Worm (Caenorhabditis elegans) whole organism, mixed stage, embryonic: ENCODE measurements around the gene F10E9.3.

Experiments used
- M03D4.4 ChIP-seq: sonication (generic microtip); optimal IDR thresholded peaks from 2 replicates; lab custom pipeline; 2017; ENCODE audit warnings: mild to moderate bottlenecking, missing genetic modification characterization, missing compliant biosample characterization
- bed-3 ChIP-seq: fragments of 200-800 bp; sonication (Bioruptor generic); optimal IDR thresholded peaks from 3 replicates; lab custom pipeline; 2018; ENCODE audit warnings: mild to moderate bottlenecking, missing genetic modification characterization, moderate library complexity, missing compliant biosample characterization
- blmp-1 ChIP-seq: fragments of 150-350 bp; optimal IDR thresholded peaks from 2 replicates; lab custom pipeline; 2014; ENCODE audit warnings: missing biosample characterization, missing genetic modification characterization
- ceh-39 ChIP-seq: fragments of 150-350 bp; optimal IDR thresholded peaks from 2 replicates; lab custom pipeline; 2014; ENCODE audit warnings: missing biosample characterization, missing genetic modification characterization
- ceh-43 ChIP-seq: fragments of 200-800 bp; sonication (Bioruptor generic); optimal IDR thresholded peaks from 2 replicates; lab custom pipeline; 2018; ENCODE audit warnings: mild to moderate bottlenecking, missing genetic modification characterization, moderate library complexity, missing compliant biosample characterization
- ceh-83 ChIP-seq: fragments of 200-800 bp; sonication (Bioruptor generic); optimal IDR thresholded peaks from 2 replicates; lab custom pipeline; 2018; ENCODE audit warnings: mild to moderate bottlenecking, missing genetic modification characterization, missing compliant biosample characterization
- ces-1 ChIP-seq: fragments of 150-350 bp; optimal IDR thresholded peaks from 2 replicates; lab custom pipeline; 2014; ENCODE audit warnings: missing biosample characterization, missing genetic modification reagents, missing genetic modification characterization
- cnd-1 ChIP-seq: fragments of 200-800 bp; sonication (Bioruptor generic); optimal IDR thresholded peaks from 2 replicates; lab custom pipeline; 2018; ENCODE audit warnings: mild to moderate bottlenecking, missing genetic modification characterization, missing compliant biosample characterization
- drap-1 ChIP-seq: fragments of 200-800 bp; sonication (Bioruptor generic); optimal IDR thresholded peaks from 3 replicates; lab custom pipeline; 2018; ENCODE audit warnings: mild to moderate bottlenecking, missing genetic modification characterization, missing compliant biosample characterization
- elt-1 ChIP-seq: sonication (generic microtip); optimal IDR thresholded peaks from 2 replicates; lab custom pipeline; 2017; ENCODE audit warnings: missing genetic modification characterization, mild to moderate bottlenecking, missing compliant biosample characterization, antibody characterized with exemption, moderate library complexity, borderline replicate concordance; ENCODE audit not compliant: insufficient read depth
- flh-1 ChIP-seq: fragments of 200-800 bp; sonication (Bioruptor generic); optimal IDR thresholded peaks from 2 replicates; lab custom pipeline; 2018; ENCODE audit warnings: mild to moderate bottlenecking, missing genetic modification characterization, moderate library complexity, missing compliant biosample characterization
- ham-2 ChIP-seq: fragments of 200-800 bp; sonication (Bioruptor generic); optimal IDR thresholded peaks from 2 replicates; lab custom pipeline; 2018; ENCODE audit warnings: mild to moderate bottlenecking, missing genetic modification characterization, missing compliant biosample characterization
- hlh-1 ChIP-seq: fragments of 150-350 bp; optimal IDR thresholded peaks from 2 replicates; lab custom pipeline; 2014; ENCODE audit warnings: missing biosample characterization, missing genetic modification reagents, missing genetic modification characterization
- lin-13 ChIP-seq: fragments of 150-350 bp; optimal IDR thresholded peaks from 2 replicates; lab custom pipeline; 2014; ENCODE audit warnings: missing biosample characterization, missing genetic modification characterization
- lin-32 ChIP-seq: fragments of 200-800 bp; sonication (Bioruptor generic); optimal IDR thresholded peaks from 2 replicates; lab custom pipeline; 2018; ENCODE audit warnings: mild to moderate bottlenecking, missing genetic modification characterization, missing compliant biosample characterization
- lsy-2 ChIP-seq: fragments of 150-350 bp; optimal IDR thresholded peaks from 2 replicates; lab custom pipeline; 2014; ENCODE audit warnings: missing biosample characterization, missing genetic modification characterization
- mab-5 ChIP-seq: fragments of 150-350 bp; optimal IDR thresholded peaks from 2 replicates; lab custom pipeline; 2014; ENCODE audit warnings: missing biosample characterization, missing genetic modification characterization
- mep-1 ChIP-seq: fragments of 150-350 bp; optimal IDR thresholded peaks from 2 replicates; lab custom pipeline; 2017; ENCODE audit warnings: missing biosample characterization, missing genetic modification reagents, missing genetic modification characterization, inconsistent platforms
- mls-2 ChIP-seq: sonication (generic microtip); optimal IDR thresholded peaks from 2 replicates; lab custom pipeline; 2016; ENCODE audit warnings: mild to moderate bottlenecking, missing genetic modification characterization, moderate library complexity, missing compliant biosample characterization
- nhr-12 ChIP-seq: fragments of 150-350 bp; optimal IDR thresholded peaks from 2 replicates; lab custom pipeline; 2014; ENCODE audit warnings: missing biosample characterization, missing genetic modification characterization
- nhr-2 ChIP-seq: fragments of 150-350 bp; optimal IDR thresholded peaks from 2 replicates; lab custom pipeline; 2014; ENCODE audit warnings: missing biosample characterization, missing genetic modification characterization
- nhr-237 ChIP-seq: fragments of 150-350 bp; optimal IDR thresholded peaks from 2 replicates; lab custom pipeline; 2014; ENCODE audit warnings: missing biosample characterization, missing genetic modification characterization
- nhr-28 ChIP-seq: fragments of 150-350 bp; optimal IDR thresholded peaks from 2 replicates; lab custom pipeline; 2014; ENCODE audit warnings: missing biosample characterization, missing genetic modification characterization
- nhr-76 ChIP-seq: sonication (generic microtip); optimal IDR thresholded peaks from 2 replicates; lab custom pipeline; 2017; ENCODE audit warnings: missing biosample characterization, missing genetic modification characterization
- pha-4 ChIP-seq: fragments of 150-350 bp; optimal IDR thresholded peaks from 2 replicates; lab custom pipeline; 2018; ENCODE audit warnings: missing biosample characterization, missing genetic modification reagents, missing genetic modification characterization
- sem-2 ChIP-seq: fragments of 200-800 bp; sonication (Bioruptor generic); optimal IDR thresholded peaks from 2 replicates; lab custom pipeline; 2018; ENCODE audit warnings: mild to moderate bottlenecking, missing genetic modification characterization, missing compliant biosample characterization
- sptf-1 ChIP-seq: sonication (generic microtip); optimal IDR thresholded peaks from 2 replicates; lab custom pipeline; 2017; ENCODE audit warnings: mild to moderate bottlenecking, missing genetic modification characterization, moderate library complexity, missing compliant biosample characterization
- tbx-8 ChIP-seq: fragments of 200-800 bp; sonication (Bioruptor generic); optimal IDR thresholded peaks from 2 replicates; lab custom pipeline; 2018; ENCODE audit warnings: mild to moderate bottlenecking, missing genetic modification characterization, moderate library complexity, missing compliant biosample characterization
- unc-120 ChIP-seq: sonication (generic microtip); optimal IDR thresholded peaks from 2 replicates; lab custom pipeline; 2017; ENCODE audit warnings: missing genetic modification characterization, missing compliant biosample characterization; ENCODE audit not compliant: poor library complexity, severe bottlenecking
- unc-39 ChIP-seq: fragments of 150-350 bp; optimal IDR thresholded peaks from 2 replicates; lab custom pipeline; 2014; ENCODE audit warnings: missing biosample characterization, missing genetic modification characterization
- zip-8 ChIP-seq: fragments of 150-350 bp; optimal IDR thresholded peaks from 2 replicates; lab custom pipeline; 2014; ENCODE audit warnings: missing biosample characterization, missing genetic modification characterization
- ztf-11 ChIP-seq: fragments of 150-350 bp; optimal IDR thresholded peaks from 2 replicates; lab custom pipeline; 2014; ENCODE audit warnings: missing biosample characterization, missing genetic modification characterization

Gene F10E9.3

DNA sequence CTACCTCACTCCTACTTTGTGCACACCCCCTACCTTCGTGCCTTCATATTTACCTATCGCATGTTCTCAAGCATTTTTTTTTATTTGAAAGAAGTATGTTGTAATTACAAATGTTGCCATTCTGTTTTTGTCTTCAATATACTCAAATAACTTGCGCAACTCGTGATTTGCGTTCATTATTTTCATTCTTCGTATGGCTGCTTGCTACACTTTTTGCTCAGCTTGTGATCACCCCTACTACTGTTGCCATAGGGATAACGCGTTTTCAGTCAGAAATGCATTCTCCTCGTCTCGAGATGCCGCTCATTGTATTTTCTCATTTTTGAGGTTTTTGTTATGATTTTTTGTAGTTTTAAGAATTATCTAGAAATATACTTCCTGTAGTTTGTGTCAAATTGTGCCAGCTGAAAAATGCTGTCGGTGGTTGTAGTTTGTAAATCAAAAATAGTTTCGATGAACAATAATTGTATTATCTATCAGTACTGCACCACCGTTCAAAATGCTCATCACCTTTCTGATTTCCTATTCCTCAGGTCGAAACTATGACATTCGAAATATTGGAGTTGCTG, 11.9 kb downstream of the F10E9.3 start, which contains the start of gene F10E9.1:
F10E9.1 (plus strand) TSS at position 519 of the 569 bp plus-strand sequence.
- TF ChIP-seq nhr-237 (tag; lab: Kevin White, UChicago): no peak
- no peak for TF ChIP-seq drap-1 (GFP tag; lab: Kevin White, UChicago)
- TF ChIP-seq flh-1 (GFP tag; lab: Kevin White, UChicago): no peak
- TF ChIP-seq mls-2: no peak
- no peak for TF ChIP-seq mep-1 (tag; lab: Kevin White, UChicago)
- TF ChIP-seq nhr-28 (tag; lab: Kevin White, UChicago): no peak
- no peak for TF ChIP-seq nhr-12 (tag; lab: Kevin White, UChicago)
- no peak for TF ChIP-seq nhr-76 (tag; lab: Kevin White, UChicago)

DNA sequence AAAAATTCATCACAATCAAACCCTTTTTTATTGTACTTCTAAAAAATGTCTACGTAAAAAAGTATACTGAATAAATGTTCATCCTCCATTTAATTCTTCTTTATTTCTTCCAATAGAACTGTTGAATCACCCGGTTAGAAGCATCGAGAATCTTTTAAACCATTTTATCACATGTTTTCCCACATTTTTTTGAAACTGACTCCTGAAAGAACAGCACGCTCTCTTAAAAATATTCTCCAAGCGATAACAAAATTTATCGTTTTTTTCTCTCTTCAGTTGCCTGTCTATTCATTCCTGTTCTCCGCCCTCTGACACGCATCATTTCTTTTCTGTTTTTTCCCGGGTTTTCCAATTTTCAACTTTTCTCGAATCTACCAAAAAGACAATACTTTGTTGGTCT, 13.6 kb downstream of the F10E9.3 start, which contains the start of gene F10E9.12:
F10E9.12 (plus strand) TSS at position 131 of the 400 bp plus-strand sequence.
- TF ChIP-seq bed-3 (GFP tag; lab: Kevin White, UChicago): no peak
- no peak for TF ChIP-seq M03D4.4
- TF ChIP-seq ceh-43: no peak
- TF ChIP-seq lin-32: no peak
- no peak for TF ChIP-seq nhr-76 (tag; lab: Kevin White, UChicago)
- no peak for TF ChIP-seq mab-5
- no peak for TF ChIP-seq blmp-1
- TF ChIP-seq unc-39 (tag; lab: Kevin White, UChicago): no peak
- TF ChIP-seq pha-4 (tag; lab: Kevin White, UChicago): no peak
- no peak for TF ChIP-seq sptf-1
- no peak for TF ChIP-seq cnd-1 (tag; lab: Kevin White, UChicago)
- TF ChIP-seq ces-1 (GFP tag; lab: Kevin White, UChicago): no peak
- no peak for TF ChIP-seq nhr-2

DNA sequence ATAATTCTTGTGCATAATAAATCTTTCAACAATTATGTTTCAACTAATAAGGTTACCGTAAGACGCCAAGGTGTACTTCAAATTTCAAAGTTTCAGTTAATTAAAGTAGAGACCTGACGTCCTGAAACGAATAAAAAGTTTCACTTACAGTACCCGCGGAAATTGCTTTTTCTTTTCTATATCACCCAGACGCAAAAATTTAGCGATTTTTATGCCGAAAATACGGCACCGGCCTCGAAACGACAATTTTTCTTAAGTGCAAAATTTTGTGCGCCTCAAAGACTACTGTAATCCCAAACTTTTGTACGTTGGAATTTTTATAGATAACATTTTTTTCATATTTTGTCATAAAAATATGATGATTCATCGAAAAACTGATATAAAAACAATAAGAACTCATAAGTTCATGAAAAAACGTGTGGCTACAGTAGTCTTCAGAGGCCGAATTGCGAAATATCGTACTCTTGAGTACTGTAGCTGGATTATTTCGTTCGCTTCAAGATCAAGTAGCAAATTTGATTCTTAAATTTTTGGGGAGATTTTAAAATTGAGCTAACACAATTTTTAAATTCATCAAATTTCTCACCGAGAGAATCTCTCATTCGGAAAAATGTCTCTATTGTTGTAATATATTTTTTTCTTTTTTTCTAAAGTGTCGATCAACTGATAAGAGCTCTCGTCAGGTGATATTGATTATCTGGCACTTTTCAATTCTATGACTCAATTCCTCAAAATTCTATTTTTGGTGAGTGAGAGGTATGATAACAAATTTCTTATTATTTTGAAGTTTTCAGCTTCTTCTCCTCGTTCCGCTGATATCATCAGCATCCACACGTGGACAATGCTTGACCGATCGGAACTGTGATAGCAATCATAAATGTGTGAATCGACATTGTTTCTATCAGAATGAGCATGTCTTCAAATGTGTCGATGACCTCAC, 15.0 kb downstream of the F10E9.3 start, which contains the start of gene ZC262.13:
ZC262.13 (plus strand) TSS at position 641 of the 940 bp plus-strand sequence.
- no peak for TF ChIP-seq nhr-28 (tag; lab: Kevin White, UChicago)
- no peak for TF ChIP-seq tbx-8 (GFP tag; lab: Kevin White, UChicago)
- TF ChIP-seq mep-1 (tag; lab: Kevin White, UChicago): no peak
- TF ChIP-seq ham-2 (GFP tag; lab: Kevin White, UChicago): no peak
- TF ChIP-seq elt-1 (tag; lab: Kevin White, UChicago): no peak
- TF ChIP-seq hlh-1 (tag; lab: Kevin White, UChicago): no peak
- no peak for TF ChIP-seq nhr-76 (tag; lab: Kevin White, UChicago)
- no peak for TF ChIP-seq unc-120 (tag; lab: Kevin White, UChicago)
- no peak for TF ChIP-seq mab-5
- no peak for TF ChIP-seq lsy-2 (tag; lab: Kevin White, UChicago)
- no peak for TF ChIP-seq sptf-1
- no peak for TF ChIP-seq flh-1 (GFP tag; lab: Kevin White, UChicago)
- TF ChIP-seq nhr-2: no peak
- TF ChIP-seq cnd-1 (tag; lab: Kevin White, UChicago): no peak
- TF ChIP-seq nhr-237 (tag; lab: Kevin White, UChicago): no peak
- TF ChIP-seq sem-2: no peak
- TF ChIP-seq ceh-39 (tag; lab: Kevin White, UChicago): no peak
- no peak for TF ChIP-seq zip-8 (tag; lab: Kevin White, UChicago)

DNA sequence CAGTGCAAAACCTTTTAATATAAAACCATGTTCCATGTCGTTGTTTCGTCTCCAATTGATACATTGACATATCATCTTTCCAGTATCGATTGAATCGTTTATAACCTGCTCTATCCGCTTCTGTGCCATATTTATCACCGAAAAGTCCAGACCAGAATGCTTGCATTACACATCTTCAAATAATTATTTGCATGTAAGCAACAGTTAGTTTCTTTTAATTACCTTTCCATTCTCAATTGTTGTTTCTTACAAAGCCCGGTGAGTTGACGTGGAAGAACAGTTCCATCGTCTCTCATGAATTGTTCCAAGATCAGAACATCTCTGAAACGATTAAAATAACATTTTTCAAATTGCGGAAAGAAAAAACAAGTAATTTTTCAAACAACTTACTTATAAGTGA, 20.4 kb downstream of the F10E9.3 start, which contains the start of gene iglr-2:
iglr-2 (minus strand) TSS at position 101 of the 400 bp plus-strand sequence.
- TF ChIP-seq ceh-83 (no peak), ztf-11 (no peak), cnd-1 (tag; lab: Kevin White, UChicago) (no peak), zip-8 (tag; lab: Kevin White, UChicago) (no peak), lin-13 (tag; lab: Kevin White, UChicago) (no peak), elt-1 (tag; lab: Kevin White, UChicago) (no peak), mls-2 (no peak), bed-3 (GFP tag; lab: Kevin White, UChicago) (no peak), nhr-2 (no peak), lin-32 (no peak), unc-120 (tag; lab: Kevin White, UChicago) (no peak), drap-1 (GFP tag; lab: Kevin White, UChicago) (no peak), nhr-76 (tag; lab: Kevin White, UChicago) (no peak)
- TF ChIP-seq, all 35 proteins: peak for 0
